Fruit fly (Drosophila melanogaster) whole organism, embryonic: ENCODE results near the gene CG31287.

Experiments used
- CG10462 ChIP-seq: fragments of 200-800 bp; sonication (Bioruptor generic); optimal IDR thresholded peaks from 2 replicates; lab custom pipeline; 2016; ENCODE audit warnings: missing biosample characterization, missing genetic modification characterization
- CG11398 ChIP-seq: fragments of 200-800 bp; sonication (Bioruptor generic); optimal IDR thresholded peaks from 2 replicates; lab custom pipeline; 2016; ENCODE audit warnings: missing biosample characterization, missing genetic modification characterization
- CG11723 ChIP-seq: fragments of 200-800 bp; sonication (Bioruptor generic); optimal IDR thresholded peaks from 2 replicates; lab custom pipeline; 2017; ENCODE audit warnings: missing biosample characterization, mild to moderate bottlenecking, missing genetic modification characterization
- CG12236 ChIP-seq: fragments of 200-800 bp; sonication (Bioruptor generic); optimal IDR thresholded peaks from 2 replicates; lab custom pipeline; 2016; ENCODE audit warnings: missing biosample characterization, missing genetic modification characterization
- CG14014 ChIP-seq: fragments of 200-800 bp; sonication (Bioruptor generic); IDR thresholded peaks from 2 replicates; pipeline ENCODE4 v1.3.6; 2022; ENCODE audit warnings: missing biosample characterization, missing genetic modification characterization
- CG14965 ChIP-seq: fragments of 200-800 bp; sonication (Bioruptor generic); optimal IDR thresholded peaks from 2 replicates; lab custom pipeline; 2016; ENCODE audit warnings: missing biosample characterization, missing genetic modification characterization, borderline replicate concordance
- CG15601 ChIP-seq: fragments of 200-800 bp; sonication (Bioruptor generic); optimal IDR thresholded peaks from 3 replicates; lab custom pipeline; 2019; ENCODE audit warnings: missing biosample characterization, mild to moderate bottlenecking, missing genetic modification characterization, moderate library complexity
- CG17328 ChIP-seq: fragments of 200-800 bp; sonication (Bioruptor generic); IDR thresholded peaks from 2 replicates; pipeline ENCODE4 v1.3.6; 2022; ENCODE audit warnings: missing biosample characterization, missing genetic modification characterization
- CG18599 ChIP-seq: fragments of 200-800 bp; sonication (Bioruptor generic); optimal IDR thresholded peaks from 3 replicates; lab custom pipeline; 2017; ENCODE audit warnings: missing biosample characterization, missing genetic modification characterization, mild to moderate bottlenecking, moderate library complexity, missing genetic modification reagents
- CG30431 ChIP-seq: fragments of 200-800 bp; sonication (Bioruptor generic); optimal IDR thresholded peaks from 2 replicates; lab custom pipeline; 2017; ENCODE audit warnings: missing biosample characterization, missing genetic modification characterization
- CG34224 ChIP-seq: fragments of 200-800 bp; sonication (Bioruptor generic); IDR thresholded peaks from 3 replicates; pipeline ENCODE4 v1.3.6; 2022; ENCODE audit warnings: missing biosample characterization, missing genetic modification characterization; ENCODE audit not compliant: partially characterized antibody
- CG3726 ChIP-seq: fragments of 200-800 bp; sonication (Bioruptor generic); IDR thresholded peaks from 3 replicates; pipeline ENCODE4, ENCODE4 v1.3.6; 2022; ENCODE audit warnings: missing biosample characterization, missing genetic modification characterization
- CG3847 ChIP-seq: fragments of 200-800 bp; sonication (Bioruptor generic); IDR thresholded peaks from 2 replicates; pipeline ENCODE4 v1.3.6; 2022; ENCODE audit warnings: missing biosample characterization, missing genetic modification characterization
- CG5180 ChIP-seq: fragments of 200-800 bp; sonication (Bioruptor generic); optimal IDR thresholded peaks from 3 replicates; lab custom pipeline; 2017; ENCODE audit warnings: missing biosample characterization, missing genetic modification characterization, mild to moderate bottlenecking, moderate library complexity, missing genetic modification reagents
- CG5245 ChIP-seq: fragments of 200-800 bp; sonication (Bioruptor generic); optimal IDR thresholded peaks from 3 replicates; lab custom pipeline; 2016; ENCODE audit warnings: missing biosample characterization, missing genetic modification characterization
- CG7963 ChIP-seq: fragments of 200-800 bp; sonication (Bioruptor generic); IDR thresholded peaks from 3 replicates; pipeline ENCODE4 v1.3.6; 2022; ENCODE audit warnings: missing biosample characterization, missing genetic modification characterization; ENCODE audit not compliant: partially characterized antibody
- CG8388 ChIP-seq: fragments of 200-800 bp; sonication (Bioruptor generic); optimal IDR thresholded peaks from 2 replicates; lab custom pipeline; 2019; ENCODE audit warnings: missing biosample characterization, mild to moderate bottlenecking, missing genetic modification characterization, moderate library complexity
- CG8765 ChIP-seq: fragments of 200-800 bp; sonication (Bioruptor generic); IDR thresholded peaks from 2 replicates; pipeline ENCODE4 v1.3.6; 2022; ENCODE audit warnings: missing biosample characterization, missing genetic modification characterization
- Ets97D ChIP-seq: fragments of 200-800 bp; sonication (Bioruptor generic); optimal IDR thresholded peaks from 3 replicates; lab custom pipeline; 2016; ENCODE audit warnings: missing biosample characterization, missing genetic modification characterization
- Gsc ChIP-seq: fragments of 200-800 bp; sonication (Bioruptor generic); IDR thresholded peaks from 2 replicates; pipeline ENCODE4 v1.3.6; 2022; ENCODE audit warnings: missing biosample characterization, missing genetic modification characterization
- Med ChIP-seq: fragments of 200-800 bp; sonication (Bioruptor generic); peaks from one replicate; lab custom pipeline; 2016; ENCODE audit warnings: missing biosample characterization, missing genetic modification characterization, mild to moderate bottlenecking, inconsistent platforms, moderate library complexity
- Mes4 ChIP-seq: fragments of 200-800 bp; sonication (Bioruptor generic); optimal IDR thresholded peaks from 2 replicates; lab custom pipeline; 2016; ENCODE audit warnings: missing biosample characterization, missing genetic modification characterization
- NC2α ChIP-seq: fragments of 200-800 bp; sonication (Bioruptor generic); optimal IDR thresholded peaks from 2 replicates; lab custom pipeline; 2016; ENCODE audit warnings: missing biosample characterization, missing genetic modification characterization
- Neu2 ChIP-seq: fragments of 200-800 bp; sonication (Bioruptor generic); optimal IDR thresholded peaks from 3 replicates; lab custom pipeline; 2016; ENCODE audit warnings: missing biosample characterization, missing genetic modification characterization, borderline replicate concordance
- Nf-YA ChIP-seq: fragments of 200-800 bp; sonication (Bioruptor generic); IDR thresholded peaks from 2 replicates; pipeline ENCODE4 v1.3.6; 2022; ENCODE audit warnings: missing biosample characterization, missing genetic modification characterization
- Poxn ChIP-seq: fragments of 200-800 bp; sonication (Bioruptor generic); IDR thresholded peaks from 2 replicates; pipeline ENCODE4 v1.3.6; 2022; ENCODE audit warnings: missing biosample characterization, missing genetic modification characterization
- Rx ChIP-seq: fragments of 200-800 bp; sonication (Bioruptor generic); IDR thresholded peaks from 2 replicates; pipeline ENCODE4 v1.3.6; 2022; ENCODE audit warnings: missing biosample characterization, missing genetic modification characterization
- Sox100B ChIP-seq: fragments of 200-800 bp; sonication (Bioruptor generic); optimal IDR thresholded peaks from 3 replicates; lab custom pipeline; 2018; ENCODE audit warnings: missing biosample characterization, mild to moderate bottlenecking, missing genetic modification characterization
- Spps ChIP-seq: fragments of 200-800 bp; sonication (Bioruptor generic); optimal IDR thresholded peaks from 2 replicates; lab custom pipeline; 2018; ENCODE audit warnings: missing biosample characterization, mild to moderate bottlenecking, missing genetic modification characterization
- YL-1 ChIP-seq: fragments of 200-800 bp; sonication (Bioruptor generic); optimal IDR thresholded peaks from 3 replicates; lab custom pipeline; 2017; ENCODE audit warnings: missing biosample characterization, mild to moderate bottlenecking, missing genetic modification characterization
- ara ChIP-seq: fragments of 200-800 bp; sonication (Bioruptor generic); IDR thresholded peaks from 2 replicates; pipeline ENCODE4 v1.3.6; 2022; ENCODE audit warnings: missing biosample characterization, missing genetic modification characterization
- az2 ChIP-seq: fragments of 200-800 bp; sonication (Bioruptor generic); optimal IDR thresholded peaks from 3 replicates; lab custom pipeline; 2016; ENCODE audit warnings: missing biosample characterization, missing genetic modification characterization
- crp ChIP-seq, 2 experiments: fragments of 200-800 bp; sonication (Bioruptor generic); optimal IDR thresholded peaks; 2 replicates in 1 of 2; 3 replicates in 1 of 2; lab custom pipeline; 2017; ENCODE audit warnings: missing biosample characterization in 2 of 2, missing genetic modification characterization in 2 of 2, mild to moderate bottlenecking in 1 of 2, moderate library complexity in 1 of 2
- dmrt11E ChIP-seq: fragments of 200-800 bp; sonication (Bioruptor generic); optimal IDR thresholded peaks from 3 replicates; lab custom pipeline; 2018; ENCODE audit warnings: missing biosample characterization, mild to moderate bottlenecking, missing genetic modification characterization, moderate library complexity
- gt ChIP-seq: fragments of 200-800 bp; sonication (Bioruptor generic); IDR thresholded peaks from 2 replicates; pipeline ENCODE4 v1.3.6; 2022; ENCODE audit warnings: missing biosample characterization, missing genetic modification characterization
- insv ChIP-seq, 2 experiments: fragments of 200-800 bp; sonication (Bioruptor generic); optimal IDR thresholded peaks; 3 replicates each; lab custom pipeline; 2016 to 2018; ENCODE audit warnings: missing biosample characterization in 2 of 2, missing genetic modification characterization in 2 of 2
- kni ChIP-seq: fragments of 200-800 bp; sonication (Bioruptor generic); optimal IDR thresholded peaks from 3 replicates; lab custom pipeline; 2017; ENCODE audit warnings: mild to moderate bottlenecking, missing biosample characterization, missing genetic modification reagents, missing genetic modification characterization
- knrl ChIP-seq: fragments of 200-800 bp; sonication (Bioruptor generic); IDR thresholded peaks from 3 replicates; pipeline ENCODE4 v1.3.6; 2022; ENCODE audit warnings: missing biosample characterization, missing genetic modification characterization; ENCODE audit not compliant: partially characterized antibody
- lbe ChIP-seq: fragments of 200-800 bp; sonication (Bioruptor generic); optimal IDR thresholded peaks from 2 replicates; lab custom pipeline; 2016; ENCODE audit warnings: missing biosample characterization, mild to moderate bottlenecking, missing genetic modification characterization
- lola ChIP-seq, 3 experiments: fragments of >200 bp in 2 of 3; fragments of 200-800 bp in 1 of 3; sonication (Bioruptor generic) in 1 of 3; optimal IDR thresholded peaks; 2 replicates each; lab custom pipeline; 2017 to 2019; ENCODE audit warnings: missing biosample characterization in 3 of 3, missing genetic modification characterization in 3 of 3, mild to moderate bottlenecking in 1 of 3, moderate library complexity in 1 of 3
- mld ChIP-seq: fragments of 200-800 bp; sonication (Bioruptor generic); IDR thresholded peaks from 3 replicates; pipeline ENCODE4 v1.3.6; 2022; ENCODE audit warnings: missing biosample characterization, missing genetic modification characterization; ENCODE audit not compliant: partially characterized antibody
- nom ChIP-seq: fragments of 200-800 bp; sonication (Bioruptor generic); optimal IDR thresholded peaks from 2 replicates; lab custom pipeline; 2017; ENCODE audit warnings: missing biosample characterization, missing genetic modification characterization, mild to moderate bottlenecking, moderate library complexity, missing genetic modification reagents
- prd ChIP-seq, 3 experiments: fragments of >200 bp in 2 of 3; fragments of 200-800 bp in 1 of 3; sonication (Bioruptor generic) in 1 of 3; optimal IDR thresholded peaks in 2 of 3; IDR thresholded peaks in 1 of 3; 2 replicates in 2 of 3; 3 replicates in 1 of 3; pipeline versions ENCODE4 v1.3.6 to Lab custom; 2017 to 2022; ENCODE audit warnings: missing biosample characterization in 1 of 3, missing genetic modification characterization in 1 of 3
- row ChIP-seq: fragments of 200-800 bp; sonication (Bioruptor generic); IDR thresholded peaks from 3 replicates; pipeline ENCODE4 v1.3.6; 2022; ENCODE audit warnings: missing biosample characterization, missing genetic modification characterization
- tgo ChIP-seq: fragments of 200-800 bp; sonication (Bioruptor generic); IDR thresholded peaks from 3 replicates; pipeline ENCODE4 v1.3.6; 2022; ENCODE audit warnings: missing biosample characterization, missing genetic modification characterization
- z ChIP-seq: fragments of 200-800 bp; sonication (Bioruptor generic); IDR thresholded peaks from 3 replicates; pipeline ENCODE4 v1.3.6; 2022; ENCODE audit warnings: missing biosample characterization, missing genetic modification characterization
- zfh1 ChIP-seq: fragments of 200-800 bp; sonication (Bioruptor generic); IDR thresholded peaks from 3 replicates; pipeline ENCODE4 v1.3.6; 2022; ENCODE audit warnings: missing biosample characterization, missing genetic modification characterization

Gene CG31287

dm6 chr3R:16236713-16237641, 33.8 kb downstream of the CG31287 start (continued):
- peak; percentile 94 for TF ChIP-seq nom (GFP tag; lab: Kevin White, UChicago)
- TF ChIP-seq CG18599, result peak; percentile 99
- TF ChIP-seq CG34224 (GFP tag; lab: Robert Waterston, UW), result no peak
- peak; percentile 89 for TF ChIP-seq CG10462 (GFP tag; lab: Kevin White, UChicago)
- TF ChIP-seq Mes4 (GFP tag; lab: Kevin White, UChicago), result no peak
- TF ChIP-seq CG8765 (GFP tag; lab: Robert Waterston, UW), result no peak
- TF ChIP-seq dmrt11E, result peak; percentile 97
- TF ChIP-seq NC2α (GFP tag; lab: Kevin White, UChicago), result peak; percentile 60
- no peak for TF ChIP-seq CG14014
- TF ChIP-seq mld, result no peak
- TF ChIP-seq az2 (GFP tag; lab: Kevin White, UChicago), result peak; percentile 98
- no peak for TF ChIP-seq tgo
- TF ChIP-seq lbe (GFP tag; lab: Kevin White, UChicago), result peak; percentile 95
- TF ChIP-seq Rx (GFP tag; lab: Robert Waterston, UW), result no peak
- no peak for TF ChIP-seq prd (optimal IDR thresholded peaks at IDR 0.05; lab: Kevin White, UChicago)
- TF ChIP-seq prd (GFP tag; IDR thresholded peaks at IDR 0.05; lab: Robert Waterston, UW), result no peak
- no peak for TF ChIP-seq z (GFP tag; lab: Robert Waterston, UW)
- TF ChIP-seq CG11398, result no peak
- TF ChIP-seq CG30431 (GFP tag; lab: Kevin White, UChicago), result peak; percentile 92
- no peak for TF ChIP-seq knrl (GFP tag; lab: Robert Waterston, UW)
- TF ChIP-seq CG15601 (tag; lab: Kevin White, UChicago), result peak; percentile 98
- no peak for TF ChIP-seq ara (GFP tag; lab: Robert Waterston, UW)
- TF ChIP-seq CG12236 (GFP tag; lab: Kevin White, UChicago), result peak; percentile 15
- TF ChIP-seq Nf-YA (GFP tag; lab: Robert Waterston, UW), result no peak
- TF ChIP-seq CG5245 (GFP tag; lab: Kevin White, UChicago), result peak; percentile 95
- no peak for TF ChIP-seq CG7963 (GFP tag; lab: Robert Waterston, UW)
- TF ChIP-seq CG14965 (GFP tag; lab: Kevin White, UChicago), result no peak
- peak in 1 of 2 experiments; percentile 76 for TF ChIP-seq insv (GFP tag; optimal IDR thresholded peaks at IDR 0.05; lab: Kevin White, UChicago)
- peak; percentile 98 for TF ChIP-seq Sox100B (GFP tag; lab: Kevin White, UChicago)
- peak in 1 of 3 experiments; percentile 97 for TF ChIP-seq lola (GFP tag; optimal IDR thresholded peaks at IDR 0.05; lab: Kevin White, UChicago)
- TF ChIP-seq gt (GFP tag; lab: Robert Waterston, UW), result no peak
- no peak for TF ChIP-seq Neu2 (GFP tag; lab: Kevin White, UChicago)
- no peak for TF ChIP-seq Gsc
- no peak for TF ChIP-seq CG3847
- no peak for TF ChIP-seq zfh1
- peak; percentile 97 for TF ChIP-seq CG8388
- TF ChIP-seq crp (GFP tag; optimal IDR thresholded peaks at IDR 0.05; lab: Kevin White, UChicago), result peak in 1 of 2 experiments; percentile 65
- peak; percentile 97 for TF ChIP-seq Med (GFP tag; lab: Kevin White, UChicago)
- TF ChIP-seq CG17328 (GFP tag; lab: Robert Waterston, UW), result no peak
- peak; percentile 97 for TF ChIP-seq Spps (tag; lab: Kevin White, UChicago)
- TF ChIP-seq CG11723 (GFP tag; lab: Kevin White, UChicago), result peak; percentile 94
- peak; percentile 92 for TF ChIP-seq CG5180
- TF ChIP-seq CG3726 (GFP tag; lab: Robert Waterston, UW), result no peak
- peak; percentile 88 for TF ChIP-seq YL-1 (GFP tag; lab: Kevin White, UChicago)
- TF ChIP-seq Ets97D, result peak; percentile 47
- no peak for TF ChIP-seq Poxn (GFP tag; lab: Robert Waterston, UW)
- peak; percentile 96 for TF ChIP-seq kni
- no peak for TF ChIP-seq row (GFP tag; lab: Robert Waterston, UW)
